Worm (Caenorhabditis elegans): ENCODE measurements around the gene C14A4.8.
A peak's percentile ranks its signal among the peaks of the same experiment; 100 is the strongest.

The C14A4.8 gene

ce11 chrII:10554972-10555371 is 43.0 kb downstream of the C14A4.8 start, which contains the start of gene mnk-1:
TSS of gene mnk-1 (minus strand) at chrII:10555044.
- no peak for TF ChIP-seq cebp-1 (GFP tag; IDR thresholded peaks at IDR 0.05)
- TF ChIP-seq cebp-1 (tag; optimal IDR thresholded peaks at IDR 0.05), result peak; percentile 63
- no peak for TF ChIP-seq ztf-22 (GFP tag; optimal IDR thresholded peaks at IDR 0.05)

- TF ChIP-seq Y79H2A.3 (GFP tag; conservative IDR thresholded peaks at IDR 0.05) (no peak), atf-7 (tag; optimal IDR thresholded peaks at IDR 0.05) (peak; percentile 57), cebp-1 (GFP tag; IDR thresholded peaks at IDR 0.05) (no peak), cebp-1 (tag; optimal IDR thresholded peaks at IDR 0.05) (no peak), ccch-3 (GFP tag; optimal IDR thresholded peaks at IDR 0.05) (no peak), Y95B8A.8 (GFP tag; IDR thresholded peaks at IDR 0.05) (no peak), ama-1 (optimal IDR thresholded peaks at IDR 0.05) (no peak), ama-1 (GFP tag; optimal IDR thresholded peaks at IDR 0.05) (no peak), nfyb-1 (GFP tag; IDR thresholded peaks at IDR 0.05) (0 out of 2 replicates have a peak, but pooled peaks have one; percentile 15), lin-54 (GFP tag; optimal IDR thresholded peaks at IDR 0.05) (no peak), ztf-25 (GFP tag; IDR thresholded peaks at IDR 0.05) (no peak), ZK185.1 (tag; optimal IDR thresholded peaks at IDR 0.05; ENCODE audit: poor library complexity, severe bottlenecking) (no peak), bed-1 (GFP tag; IDR thresholded peaks at IDR 0.05) (no peak), madf-3 (GFP tag; IDR thresholded peaks at IDR 0.05) (peak; percentile 68; the same call in 1 of the 2 replicates), die-1 (tag; optimal IDR thresholded peaks at IDR 0.05) (no peak), C06A6.2 (GFP tag; conservative IDR thresholded peaks at IDR 0.05) (peak; percentile 37; the same call in 1 of the 2 replicates), lir-1 (GFP tag; conservative IDR thresholded peaks at IDR 0.05) (no peak), attf-5 (GFP tag; optimal IDR thresholded peaks at IDR 0.05) (no peak), unc-62 (GFP tag; optimal IDR thresholded peaks at IDR 0.05) (no peak), unc-130 (GFP tag; optimal IDR thresholded peaks at IDR 0.05) (no peak), snpc-4 (GFP tag; optimal IDR thresholded peaks at IDR 0.05) (no peak), snpc-4 (tag; optimal IDR thresholded peaks at IDR 0.05) (no peak), nhr-27 (tag; optimal IDR thresholded peaks at IDR 0.05) (no peak), F37B4.10 (GFP tag; IDR thresholded peaks at IDR 0.05) (no peak), chd-7 (tag; optimal IDR thresholded peaks at IDR 0.05) (peak; percentile 34), K11D2.4 (GFP tag; IDR thresholded peaks at IDR 0.05) (no peak), snpc-1.1 (tag; optimal IDR thresholded peaks at IDR 0.05; ENCODE audit: insufficient read depth) (no peak), hmg-20 (GFP tag; IDR thresholded peaks at IDR 0.05) (no peak), nfya-2 (GFP tag; IDR thresholded peaks at IDR 0.05) (0 out of 2 replicates have a peak, but pooled peaks have one; percentile 52), gei-17 (GFP tag; optimal IDR thresholded peaks at IDR 0.05) (no peak), Y53G8AR.9 (GFP tag; conservative IDR thresholded peaks at IDR 0.05) (no peak), somi-1 (GFP tag; optimal IDR thresholded peaks at IDR 0.05) (no peak)
Measured at ce11 chrII:10554046-10554399, 43.9 kb downstream of the C14A4.8 start.

- peak; percentile 22; the same call in 1 of the 2 replicates for TF ChIP-seq B0336.3 (GFP tag; IDR thresholded peaks at IDR 0.05)
- peak; percentile 5 for TF ChIP-seq chd-7 (tag; optimal IDR thresholded peaks at IDR 0.05)
- TF ChIP-seq rec-8 (tag; optimal IDR thresholded peaks at IDR 0.05), result no peak
- TF ChIP-seq nfya-2 (GFP tag; IDR thresholded peaks at IDR 0.05), result no peak
- TF ChIP-seq F39B2.1 (GFP tag; IDR thresholded peaks at IDR 0.05), result 0 out of 2 replicates have a peak, but pooled peaks have one; percentile 40
- TF ChIP-seq efl-1 (GFP tag; optimal IDR thresholded peaks at IDR 0.05), result no peak
- peak; percentile 7; the same call in 1 of the 2 replicates for TF ChIP-seq Y56A3A.18 (GFP tag; IDR thresholded peaks at IDR 0.05)
- TF ChIP-seq sdz-38 (tag; optimal IDR thresholded peaks at IDR 0.05), result no peak
- peak; percentile 92 for TF ChIP-seq cebp-1 (GFP tag; IDR thresholded peaks at IDR 0.05)
- peak; percentile 97 for TF ChIP-seq cebp-1 (tag; optimal IDR thresholded peaks at IDR 0.05)
- peak; percentile 65 for TF ChIP-seq atf-7 (tag; optimal IDR thresholded peaks at IDR 0.05)
- peak; percentile 46 for TF ChIP-seq ama-1 (optimal IDR thresholded peaks at IDR 0.05)
- no peak for TF ChIP-seq ama-1 (GFP tag; optimal IDR thresholded peaks at IDR 0.05)
- TF ChIP-seq ztf-26 (tag; optimal IDR thresholded peaks at IDR 0.05), result peak; percentile 48
- peak; percentile 53; the same call in 1 of the 2 replicates for TF ChIP-seq nfyb-1 (GFP tag; IDR thresholded peaks at IDR 0.05)
- no peak for TF ChIP-seq aptf-3 (GFP tag; IDR thresholded peaks at IDR 0.05)
- no peak for TF ChIP-seq ceh-58 (GFP tag; IDR thresholded peaks at IDR 0.05)
- peak in 1 of 2 experiments; percentile 31 for TF ChIP-seq let-607 (tag; optimal IDR thresholded peaks at IDR 0.05)
- no peak for TF ChIP-seq F23B12.7 (tag; optimal IDR thresholded peaks at IDR 0.05; ENCODE audit: insufficient read depth)
- TF ChIP-seq lin-40 (tag; optimal IDR thresholded peaks at IDR 0.05), result no peak
Measured at ce11 chrII:10553377-10554045, 44.4 kb downstream of the C14A4.8 start.

Measured in whole organism, young adult.